Comparison of ENCODE assay signal across 4 worm cellular contexts in the genomic region with DNA sequence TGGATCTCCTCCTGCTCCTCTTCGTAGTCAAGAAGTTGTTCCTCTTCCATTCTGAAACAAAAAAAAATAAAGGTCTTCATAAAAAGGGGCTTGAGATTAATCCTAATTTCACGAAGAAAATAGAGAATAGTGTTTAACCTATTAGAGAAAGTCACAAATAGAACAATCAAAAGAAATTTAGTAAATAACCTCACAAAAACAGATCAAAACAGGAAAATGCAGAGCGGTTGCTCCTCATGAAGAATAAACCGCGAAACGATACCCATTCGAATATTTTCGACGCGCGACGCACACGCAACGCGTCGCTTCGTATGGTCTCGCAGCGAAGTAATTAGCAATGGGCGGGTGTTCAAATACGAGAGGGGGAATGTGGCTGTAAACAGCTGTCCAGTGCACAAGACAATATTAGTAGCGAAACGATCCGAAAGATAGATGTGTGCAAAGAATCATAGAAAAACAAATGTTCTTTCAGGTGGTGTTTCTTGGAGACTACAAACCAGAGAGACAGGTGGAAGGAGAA.
TF ChIP-seq lines count a peak whose summit lies in the region.

A gene (minus strand): TSS at position 51 of the 520 bp plus-strand sequence.

TF ChIP-seq in whole organism, L2 larva, 48 proteins besides CTCF, POLR2A, EP300 and RAD21 (continued from another document):
- TF ChIP-seq ama-1 (optimal IDR thresholded peaks at IDR 0.05; lab: Kevin White, UChicago), result peak; percentile 68
- TF ChIP-seq F13H6.1 (tag; optimal IDR thresholded peaks at IDR 0.05; lab: Kevin White, UChicago), result peak; percentile 65
- TF ChIP-seq Y55F3AM.14 (GFP tag; optimal IDR thresholded peaks at IDR 0.05; lab: Kevin White, UChicago), result no peak
- no peak for TF ChIP-seq R02D3.7 (tag; optimal IDR thresholded peaks at IDR 0.05; lab: Kevin White, UChicago)
- peak; percentile 79 for TF ChIP-seq lin-13 (GFP tag; optimal IDR thresholded peaks at IDR 0.05; lab: Kevin White, UChicago)
- peak; percentile 68 for TF ChIP-seq sma-3 (GFP tag; optimal IDR thresholded peaks at IDR 0.05; lab: Kevin White, UChicago)
- no peak for TF ChIP-seq peb-1 (tag; optimal IDR thresholded peaks at IDR 0.05; lab: Kevin White, UChicago)
- no peak for TF ChIP-seq nhr-23 (tag; optimal IDR thresholded peaks at IDR 0.05; lab: Kevin White, UChicago)
- peak; percentile 78 for TF ChIP-seq ceh-16 (tag; optimal IDR thresholded peaks at IDR 0.05; lab: Kevin White, UChicago)
- TF ChIP-seq snpc-4 (tag; optimal IDR thresholded peaks at IDR 0.05; lab: Kevin White, UChicago), result peak; percentile 40
- TF ChIP-seq unc-55 (GFP tag; optimal IDR thresholded peaks at IDR 0.05; lab: Kevin White, UChicago), result peak; percentile 93
- TF ChIP-seq blmp-1 (tag; optimal IDR thresholded peaks at IDR 0.05; lab: Kevin White, UChicago; ENCODE audit: insufficient read depth), result no peak
- TF ChIP-seq ztf-11 (tag; optimal IDR thresholded peaks at IDR 0.05; lab: Kevin White, UChicago), result no peak
- peak; percentile 50 to 91 for TF ChIP-seq lsy-2 (tag; optimal IDR thresholded peaks at IDR 0.05; lab: Kevin White, UChicago)
- no peak for TF ChIP-seq unc-39 (tag; optimal IDR thresholded peaks at IDR 0.05; lab: Kevin White, UChicago)
- no peak for TF ChIP-seq sem-4 (tag; optimal IDR thresholded peaks at IDR 0.05; lab: Kevin White, UChicago)
- TF ChIP-seq nhr-77 (tag; optimal IDR thresholded peaks at IDR 0.05; lab: Kevin White, UChicago), result no peak
- no peak for TF ChIP-seq elt-1 (tag; optimal IDR thresholded peaks at IDR 0.05; lab: Kevin White, UChicago)
- peak; percentile 81 for TF ChIP-seq lin-11 (tag; optimal IDR thresholded peaks at IDR 0.05; lab: Kevin White, UChicago)
- no peak for TF ChIP-seq aly-2 (tag; optimal IDR thresholded peaks at IDR 0.05; lab: Kevin White, UChicago)
- peak; percentile 97 for TF ChIP-seq lin-39 (tag; optimal IDR thresholded peaks at IDR 0.05; lab: Kevin White, UChicago)
- no peak for TF ChIP-seq dmd-4 (tag; optimal IDR thresholded peaks at IDR 0.05; lab: Kevin White, UChicago)
- TF ChIP-seq mbf-1 (tag; optimal IDR thresholded peaks at IDR 0.05; lab: Kevin White, UChicago), result no peak
- TF ChIP-seq alr-1 (tag; optimal IDR thresholded peaks at IDR 0.05; lab: Kevin White, UChicago), result peak; percentile 74
- TF ChIP-seq nhr-21 (tag; optimal IDR thresholded peaks at IDR 0.05; lab: Kevin White, UChicago), result peak; percentile 58
- TF ChIP-seq gmeb-1 (tag; optimal IDR thresholded peaks at IDR 0.05; lab: Kevin White, UChicago), result peak; percentile 89
- no peak for TF ChIP-seq skn-1 (tag; optimal IDR thresholded peaks at IDR 0.05; lab: Kevin White, UChicago)

TF ChIP-seq in whole organism, L4 larva, 104 proteins besides CTCF, POLR2A, EP300 and RAD21 (continued from another document and continues in another):
- TF ChIP-seq daf-8 (GFP tag; IDR thresholded peaks at IDR 0.05; lab: Robert Waterston, UW) (no peak), hlh-30 (tag; optimal IDR thresholded peaks at IDR 0.05; lab: Kevin White, UChicago; ENCODE audit: insufficient read depth) (peak; percentile 64), Y48G9A.11 (GFP tag; IDR thresholded peaks at IDR 0.05; lab: Robert Waterston, UW) (no peak), nhr-6 (tag; optimal IDR thresholded peaks at IDR 0.05; lab: Kevin White, UChicago) (peak; percentile 80), nhr-102 (tag; optimal IDR thresholded peaks at IDR 0.05; lab: Kevin White, UChicago) (no peak), daf-16 (GFP tag; optimal IDR thresholded peaks at IDR 0.05; lab: Kevin White, UChicago) (peak in 1 of 2 experiments; percentile 76), daf-16 (tag; optimal IDR thresholded peaks at IDR 0.05; lab: Kevin White, UChicago) (peak; percentile 75), zip-11 (GFP tag; IDR thresholded peaks at IDR 0.05; lab: Robert Waterston, UW) (no peak), madf-5 (GFP tag; IDR thresholded peaks at IDR 0.05; lab: Robert Waterston, UW) (no peak), spr-3 (GFP tag; optimal IDR thresholded peaks at IDR 0.05; lab: Kevin White, UChicago) (no peak), nhr-25 (tag; optimal IDR thresholded peaks at IDR 0.05; lab: Kevin White, UChicago; ENCODE audit: borderline replicate concordance, insufficient read depth) (peak; percentile 30), egl-27 (tag; optimal IDR thresholded peaks at IDR 0.05; lab: Kevin White, UChicago) (no peak), mes-2 (tag; optimal IDR thresholded peaks at IDR 0.05; lab: Kevin White, UChicago; ENCODE audit: poor library complexity, severe bottlenecking) (peak; percentile 87), ceh-62 (tag; optimal IDR thresholded peaks at IDR 0.05; lab: Kevin White, UChicago) (no peak), pha-4 (GFP tag; IDR thresholded peaks at IDR 0.05; lab: Robert Waterston, UW) (no peak), pha-4 (tag; optimal IDR thresholded peaks at IDR 0.05; lab: Kevin White, UChicago) (no peak), fos-1 (tag; optimal IDR thresholded peaks at IDR 0.05; lab: Kevin White, UChicago) (no peak), ztf-7 (tag; optimal IDR thresholded peaks at IDR 0.05; lab: Kevin White, UChicago) (no peak), aly-2 (tag; optimal IDR thresholded peaks at IDR 0.05; lab: Kevin White, UChicago) (no peak), dmd-9 (GFP tag; IDR thresholded peaks at IDR 0.05; lab: Robert Waterston, UW) (no peak; the same call in 1 of the 2 replicates), skn-1 (tag; optimal IDR thresholded peaks at IDR 0.05; lab: Kevin White, UChicago) (no peak), lin-38 (GFP tag; IDR thresholded peaks at IDR 0.05; lab: Robert Waterston, UW) (no peak), dve-1 (tag; optimal IDR thresholded peaks at IDR 0.05; lab: Kevin White, UChicago; ENCODE audit: insufficient read depth) (peak; percentile 68), mdt-29 (GFP tag; IDR thresholded peaks at IDR 0.05; lab: Robert Waterston, UW) (no peak), vab-7 (GFP tag; IDR thresholded peaks at IDR 0.05; lab: Robert Waterston, UW) (peak; percentile 81), pqm-1 (tag; optimal IDR thresholded peaks at IDR 0.05; lab: Kevin White, UChicago) (no peak), T20F7.1 (GFP tag; optimal IDR thresholded peaks at IDR 0.05; lab: Kevin White, UChicago) (peak; percentile 63), sdz-12 (GFP tag; optimal IDR thresholded peaks at IDR 0.05; lab: Kevin White, UChicago) (no peak), nhr-11 (tag; optimal IDR thresholded peaks at IDR 0.05; lab: Kevin White, UChicago) (peak; percentile 91), Y5F2A.4 (GFP tag; optimal IDR thresholded peaks at IDR 0.05; lab: Kevin White, UChicago) (no peak), ctbp-1 (GFP tag; IDR thresholded peaks at IDR 0.05; lab: Robert Waterston, UW) (0 out of 2 replicates have a peak, but pooled peaks have one; percentile 39), cey-2 (tag; optimal IDR thresholded peaks at IDR 0.05; lab: Kevin White, UChicago; ENCODE audit: borderline replicate concordance, insufficient read depth) (no peak), R02D3.7 (tag; optimal IDR thresholded peaks at IDR 0.05; lab: Kevin White, UChicago) (no peak)

TF ChIP-seq in whole organism, late embryonic, 69 proteins besides CTCF, POLR2A, EP300 and RAD21 (continued from another document):
- TF ChIP-seq Y22D7AL.16 (tag; optimal IDR thresholded peaks at IDR 0.05; lab: Kevin White, UChicago), result no peak
- no peak for TF ChIP-seq ceh-9 (tag; optimal IDR thresholded peaks at IDR 0.05; lab: Kevin White, UChicago)
- TF ChIP-seq hlh-8 (tag; optimal IDR thresholded peaks at IDR 0.05; lab: Kevin White, UChicago), result peak; percentile 39
- peak; percentile 68 for TF ChIP-seq nfya-1 (tag; optimal IDR thresholded peaks at IDR 0.05; lab: Kevin White, UChicago)
- no peak for TF ChIP-seq unc-55 (GFP tag; optimal IDR thresholded peaks at IDR 0.05; lab: Kevin White, UChicago)
- TF ChIP-seq unc-42 (tag; optimal IDR thresholded peaks at IDR 0.05; lab: Kevin White, UChicago), result peak; percentile 88
- no peak for TF ChIP-seq pros-1 (tag; optimal IDR thresholded peaks at IDR 0.05; lab: Kevin White, UChicago)
- TF ChIP-seq ceh-24 (tag; optimal IDR thresholded peaks at IDR 0.05; lab: Kevin White, UChicago), result no peak
- TF ChIP-seq sdc-2 (tag; optimal IDR thresholded peaks at IDR 0.05; lab: Kevin White, UChicago), result peak; percentile 47
- no peak for TF ChIP-seq ceh-22 (tag; optimal IDR thresholded peaks at IDR 0.05; lab: Kevin White, UChicago)
- TF ChIP-seq zip-5 (tag; optimal IDR thresholded peaks at IDR 0.05; lab: Kevin White, UChicago), result no peak
- TF ChIP-seq ceh-2 (tag; optimal IDR thresholded peaks at IDR 0.05; lab: Kevin White, UChicago), result peak; percentile 56
- peak; percentile 90 for TF ChIP-seq ceh-31 (tag; optimal IDR thresholded peaks at IDR 0.05; lab: Kevin White, UChicago)
- TF ChIP-seq sox-4 (tag; optimal IDR thresholded peaks at IDR 0.05; lab: Kevin White, UChicago), result no peak
- TF ChIP-seq T23F11.4 (GFP tag; optimal IDR thresholded peaks at IDR 0.05; lab: Kevin White, UChicago), result peak; percentile 16

TF ChIP-seq in whole organism, mixed stage, embryonic, 35 proteins besides CTCF, POLR2A, EP300 and RAD21 (continued from another document):
- TF ChIP-seq tbx-8 (GFP tag; optimal IDR thresholded peaks at IDR 0.05; lab: Kevin White, UChicago) (no peak), flh-1 (GFP tag; optimal IDR thresholded peaks at IDR 0.05; lab: Kevin White, UChicago) (no peak), ceh-83 (GFP tag; optimal IDR thresholded peaks at IDR 0.05; lab: Kevin White, UChicago) (peak; percentile 13), unc-39 (tag; optimal IDR thresholded peaks at IDR 0.05; lab: Kevin White, UChicago) (no peak), snpc-4 (tag; optimal IDR thresholded peaks at IDR 0.05; lab: Kevin White, UChicago) (no peak), elt-1 (tag; optimal IDR thresholded peaks at IDR 0.05; lab: Kevin White, UChicago; ENCODE audit: borderline replicate concordance, insufficient read depth) (no peak), drap-1 (GFP tag; optimal IDR thresholded peaks at IDR 0.05; lab: Kevin White, UChicago) (peak; percentile 45)
